Worm (Caenorhabditis elegans) whole organism, L4/young adult: Measurements from ENCODE around the gene srx-26.

Experiments used
- W03F9.2 ChIP-seq: fragments of 150-350 bp; optimal IDR thresholded peaks from 2 replicates; lab custom pipeline; 2014; ENCODE audit warnings: missing biosample characterization, missing genetic modification characterization
- dao-5 ChIP-seq: sonication (generic microtip); optimal IDR thresholded peaks from 2 replicates; lab custom pipeline; 2016; ENCODE audit warnings: missing genotype, missing genetic modification characterization, moderate library complexity, missing compliant biosample characterization

DNA sequence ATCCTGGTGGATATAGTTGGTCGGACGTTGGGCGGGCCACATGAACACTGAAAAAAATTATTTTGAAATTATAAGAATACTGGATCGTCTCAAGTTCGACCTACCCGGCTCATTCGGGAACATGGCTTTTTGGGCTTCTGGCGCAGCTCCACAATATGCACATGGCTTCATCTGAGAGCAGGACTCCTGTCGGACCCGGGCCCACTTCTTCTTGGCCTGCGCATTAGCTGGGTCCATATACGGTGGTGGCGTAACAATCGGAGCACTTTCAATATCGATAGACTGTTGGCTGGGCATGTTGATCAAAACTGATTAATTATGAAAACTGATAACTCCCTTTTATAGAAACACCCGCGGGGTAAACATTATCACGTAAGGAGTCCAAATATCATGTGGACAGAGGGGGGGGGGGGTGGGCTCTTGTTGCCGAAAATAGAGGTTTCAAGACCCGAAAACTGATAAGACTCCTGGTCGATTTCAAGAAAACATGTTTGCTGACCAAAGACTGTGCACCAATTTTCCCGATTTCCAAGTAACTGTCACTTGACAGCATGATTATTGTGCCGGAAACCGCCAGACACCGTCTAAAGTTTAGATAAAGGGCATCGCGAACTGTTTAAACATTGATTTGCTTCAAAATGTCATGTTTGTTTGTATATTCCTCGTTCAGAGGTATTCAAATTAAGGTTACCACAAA is 22.0 kb downstream of the srx-26 start, which contains the start of gene dod-3:
- no peak for TF ChIP-seq W03F9.2 (tag; lab: Kevin White, UChicago)
- no peak for TF ChIP-seq dao-5 (tag; lab: Kevin White, UChicago)
